Worm (Caenorhabditis elegans) whole organism, L1 larva: ENCODE measurements around the gene ZC239.4.

Experiments used
- C04F5.9 ChIP-seq: sonication (generic microtip); optimal IDR thresholded peaks from 2 replicates; lab custom pipeline; 2016; ENCODE audit warnings: missing genetic modification characterization, missing compliant biosample characterization
- C34B4.2 ChIP-seq: sonication (generic microtip); optimal IDR thresholded peaks from 2 replicates; lab custom pipeline; 2017; ENCODE audit warnings: mild to moderate bottlenecking, missing genetic modification characterization, missing compliant biosample characterization
- aha-1 ChIP-seq: fragments of 150-350 bp; optimal IDR thresholded peaks from 2 replicates; lab custom pipeline; 2014; ENCODE audit warnings: missing biosample characterization, missing genetic modification characterization
- alr-1 ChIP-seq: fragments of 200-800 bp; sonication (Bioruptor generic); optimal IDR thresholded peaks from 2 replicates; lab custom pipeline; 2018; ENCODE audit warnings: borderline replicate concordance, mild to moderate bottlenecking, missing genetic modification characterization, missing compliant biosample characterization
- blmp-1 ChIP-seq: fragments of 150-350 bp; optimal IDR thresholded peaks from 2 replicates; lab custom pipeline; 2014; ENCODE audit warnings: missing biosample characterization, missing genetic modification characterization
- ceh-82 ChIP-seq, 3 experiments: fragments of 150-350 bp in 1 of 3; sonication (generic microtip) in 2 of 3; optimal IDR thresholded peaks; 2 replicates each; lab custom pipeline; 2014 to 2017; ENCODE audit warnings: missing biosample characterization in 3 of 3, missing genetic modification characterization in 3 of 3
- ceh-88 ChIP-seq: fragments of 200-800 bp; sonication (Bioruptor generic); IDR thresholded peaks from 2 replicates; pipeline ENCODE4 v1.3.6; 2022; ENCODE audit warnings: missing genetic modification characterization, missing compliant biosample characterization
- ceh-90 ChIP-seq: sonication (generic microtip); optimal IDR thresholded peaks from 2 replicates; lab custom pipeline; 2016; ENCODE audit warnings: missing genetic modification characterization, missing compliant biosample characterization
- ces-1 ChIP-seq: fragments of 150-350 bp; optimal IDR thresholded peaks from 2 replicates; lab custom pipeline; 2014; ENCODE audit warnings: missing biosample characterization, missing genetic modification reagents, missing genetic modification characterization
- dpl-1 ChIP-seq, 3 experiments: fragments of 150-350 bp in 2 of 3; sonication (generic microtip) in 1 of 3; optimal IDR thresholded peaks; 2 replicates each; lab custom pipeline; 2014 to 2017; ENCODE audit warnings: missing biosample characterization in 3 of 3, missing genetic modification characterization in 3 of 3, missing genetic modification reagents in 3 of 3
- efl-1 ChIP-seq, 4 experiments: fragments of 150-350 bp; optimal IDR thresholded peaks in 3 of 4; peaks in 1 of 4; 1 replicate in 1 of 4; 2 replicates in 3 of 4; lab custom pipeline; 2014; ENCODE audit warnings: missing biosample characterization in 2 of 4, missing genetic modification characterization in 2 of 4, missing genetic modification reagents in 2 of 4
- elt-2 ChIP-seq: sonication (generic microtip); optimal IDR thresholded peaks from 2 replicates; lab custom pipeline; 2016; ENCODE audit warnings: missing genetic modification characterization, mild to moderate bottlenecking, inconsistent platforms, missing compliant biosample characterization, missing genetic modification reagents
- ets-5 ChIP-seq: fragments of 200-800 bp; sonication (Bioruptor generic); IDR thresholded peaks from 2 replicates; pipeline ENCODE4 v1.3.6; 2022; ENCODE audit warnings: missing genetic modification characterization, missing compliant biosample characterization
- fkh-8 ChIP-seq: sonication (generic microtip); optimal IDR thresholded peaks from 2 replicates; lab custom pipeline; 2016; ENCODE audit warnings: mild to moderate bottlenecking, missing genetic modification characterization, missing compliant biosample characterization
- grh-1 ChIP-seq: fragments of 200-800 bp; sonication (Bioruptor generic); IDR thresholded peaks from 2 replicates; pipeline ENCODE4 v1.3.6; 2022; ENCODE audit warnings: missing genetic modification reagents, missing genetic modification characterization, missing compliant biosample characterization
- hlh-4 ChIP-seq: sonication (generic microtip); optimal IDR thresholded peaks from 2 replicates; lab custom pipeline; 2016; ENCODE audit warnings: mild to moderate bottlenecking, missing genetic modification characterization, missing compliant biosample characterization
- irx-1 ChIP-seq: sonication (generic microtip); optimal IDR thresholded peaks from 2 replicates; lab custom pipeline; 2016; ENCODE audit warnings: missing genetic modification characterization, missing compliant biosample characterization
- isw-1 ChIP-seq: fragments of 200-800 bp; sonication (Bioruptor generic); IDR thresholded peaks from 2 replicates; pipeline ENCODE4 v1.3.6; 2022; ENCODE audit warnings: missing genetic modification characterization, missing compliant biosample characterization
- jun-1 ChIP-seq: fragments of 150-350 bp; optimal IDR thresholded peaks from 2 replicates; lab custom pipeline; 2014; ENCODE audit warnings: missing biosample characterization, missing genetic modification reagents, missing genetic modification characterization
- lin-13 ChIP-seq: fragments of 150-350 bp; optimal IDR thresholded peaks from 2 replicates; lab custom pipeline; 2014; ENCODE audit warnings: missing biosample characterization, missing genetic modification reagents, missing genetic modification characterization
- lin-14 ChIP-seq: fragments of 200-800 bp; sonication (Bioruptor generic); optimal IDR thresholded peaks from 2 replicates; lab custom pipeline; 2018; ENCODE audit warnings: mild to moderate bottlenecking, missing genetic modification characterization, moderate library complexity, missing compliant biosample characterization
- lin-35 ChIP-seq, 2 experiments: fragments of 150-350 bp; optimal IDR thresholded peaks; 2 replicates each; lab custom pipeline; 2014; ENCODE audit warnings: missing biosample characterization in 2 of 2, missing genetic modification characterization in 2 of 2, missing genetic modification reagents in 2 of 2
- lin-39 ChIP-seq: fragments of 150-350 bp; optimal IDR thresholded peaks from 2 replicates; lab custom pipeline; 2014; ENCODE audit warnings: missing biosample characterization, missing genetic modification reagents, missing genetic modification characterization
- lir-3 ChIP-seq: sonication (generic microtip); optimal IDR thresholded peaks from 2 replicates; lab custom pipeline; 2016; ENCODE audit warnings: mild to moderate bottlenecking, missing genetic modification characterization, moderate library complexity, missing compliant biosample characterization; ENCODE audit not compliant: poor library complexity
- lsy-2 ChIP-seq, 2 experiments: fragments of 150-350 bp; optimal IDR thresholded peaks; 2 replicates each; lab custom pipeline; 2014; ENCODE audit warnings: missing biosample characterization in 2 of 2, missing genetic modification characterization in 2 of 2
- mab-9 ChIP-seq: fragments of 200-800 bp; sonication (Bioruptor generic); IDR thresholded peaks from 2 replicates; pipeline ENCODE4 v1.3.6; 2022; ENCODE audit warnings: missing genetic modification reagents, missing genetic modification characterization, missing compliant biosample characterization
- mep-1 ChIP-seq: fragments of 150-350 bp; optimal IDR thresholded peaks from 2 replicates; lab custom pipeline; 2014; ENCODE audit warnings: missing biosample characterization, missing genetic modification characterization
- nhr-11 ChIP-seq: fragments of 150-350 bp; optimal IDR thresholded peaks from 2 replicates; lab custom pipeline; 2014; ENCODE audit warnings: missing biosample characterization, missing genetic modification characterization
- nhr-12 ChIP-seq: sonication (generic microtip); optimal IDR thresholded peaks from 2 replicates; lab custom pipeline; 2017; ENCODE audit warnings: missing biosample characterization, missing genetic modification characterization
- nhr-20 ChIP-seq: sonication (generic microtip); optimal IDR thresholded peaks from 2 replicates; lab custom pipeline; 2016; ENCODE audit warnings: mild to moderate bottlenecking, missing genetic modification characterization, missing compliant biosample characterization
- nhr-237 ChIP-seq: fragments of 150-350 bp; optimal IDR thresholded peaks from 2 replicates; lab custom pipeline; 2014; ENCODE audit warnings: missing biosample characterization, missing genetic modification characterization
- nhr-47 ChIP-seq: sonication (generic microtip); optimal IDR thresholded peaks from 2 replicates; lab custom pipeline; 2016; ENCODE audit warnings: mild to moderate bottlenecking, missing genetic modification characterization, moderate library complexity, missing compliant biosample characterization
- nhr-71 ChIP-seq: sonication (generic microtip); optimal IDR thresholded peaks from 2 replicates; lab custom pipeline; 2016; ENCODE audit warnings: mild to moderate bottlenecking, missing genetic modification characterization, moderate library complexity, missing compliant biosample characterization
- nhr-76 ChIP-seq: sonication (generic microtip); optimal IDR thresholded peaks from 2 replicates; lab custom pipeline; 2017; ENCODE audit warnings: missing biosample characterization, missing genetic modification characterization
- nhr-85 ChIP-seq: sonication (generic microtip); peaks from one replicate; lab custom pipeline; 2016; ENCODE audit warnings: missing genetic modification characterization, inconsistent platforms, missing compliant biosample characterization
- pag-3 ChIP-seq: sonication (generic microtip); optimal IDR thresholded peaks from 2 replicates; lab custom pipeline; 2017; ENCODE audit warnings: missing genetic modification characterization, mild to moderate bottlenecking, missing compliant biosample characterization, antibody characterized with exemption, borderline replicate concordance; ENCODE audit not compliant: insufficient read depth
- pqm-1 ChIP-seq: sonication (generic microtip); optimal IDR thresholded peaks from 3 replicates; lab custom pipeline; 2017; ENCODE audit warnings: missing biosample characterization, missing genetic modification characterization
- rnt-1 ChIP-seq: sonication (generic microtip); optimal IDR thresholded peaks from 2 replicates; lab custom pipeline; 2016; ENCODE audit warnings: mild to moderate bottlenecking, missing genetic modification characterization, moderate library complexity, missing compliant biosample characterization
- snu-23 ChIP-seq: sonication (generic microtip); optimal IDR thresholded peaks from 2 replicates; lab custom pipeline; 2016; ENCODE audit warnings: missing genetic modification characterization, missing compliant biosample characterization
- swsn-7 ChIP-seq: sonication (generic microtip); optimal IDR thresholded peaks from 2 replicates; lab custom pipeline; 2016; ENCODE audit warnings: missing genetic modification characterization, missing compliant biosample characterization
- tlp-1 ChIP-seq: fragments of 150-350 bp; optimal IDR thresholded peaks from 2 replicates; lab custom pipeline; 2014; ENCODE audit warnings: missing biosample characterization, missing genetic modification characterization
- unc-30 ChIP-seq: sonication (generic microtip); optimal IDR thresholded peaks from 2 replicates; lab custom pipeline; 2017; ENCODE audit warnings: missing biosample characterization, missing genetic modification characterization
- xbp-1 ChIP-seq: sonication (generic microtip); optimal IDR thresholded peaks from 2 replicates; lab custom pipeline; 2016; ENCODE audit warnings: missing genetic modification characterization, missing compliant biosample characterization
- zip-4 ChIP-seq: fragments of 200-800 bp; sonication (Bioruptor generic); optimal IDR thresholded peaks from 2 replicates; lab custom pipeline; 2018; ENCODE audit warnings: mild to moderate bottlenecking, missing genetic modification characterization, moderate library complexity, missing compliant biosample characterization
- ztf-11 ChIP-seq, 2 experiments: sonication (generic microtip); optimal IDR thresholded peaks; 2 replicates each; lab custom pipeline; 2016 to 2017; ENCODE audit warnings: missing genetic modification characterization in 2 of 2, missing biosample characterization in 1 of 2, missing compliant biosample characterization in 1 of 2

ZC239.4 gene

DNA sequence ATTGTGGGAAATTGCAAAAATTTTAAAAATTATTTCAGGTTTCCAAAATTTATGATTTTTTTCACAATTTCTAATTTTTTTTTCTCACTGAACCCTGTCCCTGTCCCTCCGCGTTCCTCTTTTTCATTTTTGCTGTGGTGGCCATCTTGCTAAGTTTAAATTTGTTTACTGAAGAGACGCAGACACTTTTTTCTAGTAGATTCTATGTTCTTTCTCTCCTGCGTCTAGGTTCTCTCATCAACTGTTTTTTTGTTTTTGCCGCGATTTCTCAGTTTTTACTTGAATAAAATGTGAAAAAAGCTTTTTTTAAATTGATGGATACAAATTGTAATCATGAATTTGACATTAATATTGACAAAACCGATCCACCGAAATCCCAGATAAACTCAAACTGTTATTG is 4.7 kb upstream of the ZC239.4 start, which contains the start of gene ZC239.6:
Gene ZC239.6, plus strand, starts transcription at position 381 of the 400 bp plus-strand sequence.
- TF ChIP-seq mab-9 (GFP tag; lab: Robert Waterston, UW) (no peak), nhr-47 (peak; percentile 17), snu-23 (GFP tag; lab: Kevin White, UChicago) (peak; percentile 68), ces-1 (GFP tag; lab: Kevin White, UChicago) (no peak), lin-39 (tag; lab: Kevin White, UChicago) (no peak), pqm-1 (tag; lab: Kevin White, UChicago) (no peak), C34B4.2 (tag; lab: Kevin White, UChicago) (no peak), ceh-82 (tag; optimal IDR thresholded peaks at IDR 0.05; lab: Kevin White, UChicago) (peak in 1 of 3 experiments; percentile 5), ceh-88 (no peak), lsy-2 (tag; optimal IDR thresholded peaks at IDR 0.05; lab: Kevin White, UChicago) (peak; percentile 23 to 51), nhr-76 (no peak), rnt-1 (peak; percentile 53), nhr-237 (tag; lab: Kevin White, UChicago) (no peak), lin-14 (GFP tag; lab: Kevin White, UChicago) (peak; percentile 69), ceh-90 (tag; lab: Kevin White, UChicago) (no peak), fkh-8 (tag; lab: Kevin White, UChicago) (no peak), swsn-7 (tag; lab: Kevin White, UChicago) (peak; percentile 43), alr-1 (tag; lab: Kevin White, UChicago) (no peak), lir-3 (tag; lab: Kevin White, UChicago) (no peak), nhr-71 (tag; lab: Kevin White, UChicago) (no peak), isw-1 (no peak), lin-13 (GFP tag; lab: Kevin White, UChicago) (no peak), xbp-1 (tag; lab: Kevin White, UChicago) (peak; percentile 16), irx-1 (tag; lab: Kevin White, UChicago) (no peak), nhr-85 (tag; lab: Kevin White, UChicago) (peak; percentile 46), lin-35 (GFP tag; optimal IDR thresholded peaks at IDR 0.05; lab: Kevin White, UChicago) (peak in 1 of 2 experiments; percentile 8), mep-1 (tag; lab: Kevin White, UChicago) (peak; percentile 27), elt-2 (no peak), nhr-12 (no peak), C04F5.9 (tag; lab: Kevin White, UChicago) (no peak), efl-1 (optimal IDR thresholded peaks at IDR 0.05; lab: Kevin White, UChicago) (peak; percentile 39 to 42), efl-1 (GFP tag; optimal IDR thresholded peaks at IDR 0.05 in 1 of 2; lab: Kevin White, UChicago) (peak; percentile 41 to 84), dpl-1 (GFP tag; optimal IDR thresholded peaks at IDR 0.05; lab: Kevin White, UChicago) (peak in 2 of 3 experiments; percentile 4 to 42), blmp-1 (tag; lab: Kevin White, UChicago) (peak; percentile 17), pag-3 (no peak), ets-5 (GFP tag; lab: Robert Waterston, UW) (no peak), nhr-20 (peak; percentile 50)

DNA sequence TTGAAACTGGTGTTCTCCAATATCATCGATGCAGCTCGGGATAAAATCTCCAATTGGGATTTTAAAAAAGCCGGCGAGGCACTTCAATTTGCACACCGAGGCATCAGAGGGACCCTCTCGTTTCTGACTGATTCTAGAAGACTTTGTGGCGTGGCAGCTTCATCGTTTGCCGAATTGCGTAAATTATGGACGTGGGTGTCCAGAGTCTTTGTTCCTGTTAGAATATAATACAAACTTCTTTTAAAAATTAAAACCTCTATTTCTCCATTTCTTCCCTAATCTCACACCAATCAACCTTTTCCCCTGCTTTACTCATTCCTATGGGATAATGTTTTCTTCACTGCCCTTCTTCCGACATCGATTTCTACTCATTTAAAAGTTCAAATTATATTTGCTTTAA is 3.6 kb upstream of the ZC239.4 start, which contains the start of gene ZC239.5:
Gene ZC239.5, plus strand, starts transcription at position 301 of the 400 bp plus-strand sequence.
- TF ChIP-seq nhr-11, result no peak
- no peak for TF ChIP-seq grh-1 (GFP tag; lab: Robert Waterston, UW)
- no peak for TF ChIP-seq jun-1 (tag; lab: Kevin White, UChicago)
- TF ChIP-seq ztf-11 (tag; optimal IDR thresholded peaks at IDR 0.05; lab: Kevin White, UChicago), result no peak
- TF ChIP-seq zip-4 (GFP tag; lab: Kevin White, UChicago), result no peak
- TF ChIP-seq dpl-1 (GFP tag; optimal IDR thresholded peaks at IDR 0.05; lab: Kevin White, UChicago), result no peak
- TF ChIP-seq nhr-12, result no peak
- TF ChIP-seq hlh-4 (tag; lab: Kevin White, UChicago), result no peak
- TF ChIP-seq nhr-85 (tag; lab: Kevin White, UChicago), result no peak
- no peak for TF ChIP-seq C34B4.2 (tag; lab: Kevin White, UChicago)
- TF ChIP-seq aha-1 (tag; lab: Kevin White, UChicago), result no peak
- TF ChIP-seq snu-23 (GFP tag; lab: Kevin White, UChicago), result no peak
- TF ChIP-seq unc-30 (tag; lab: Kevin White, UChicago), result no peak
- TF ChIP-seq tlp-1, result no peak
